Worm (Caenorhabditis elegans): ENCODE measurements around the gene F52B11.5.

ce11 chrIV:14071466-14071865 is 31.6 kb downstream of the F52B11.5 start, which contains the start of gene ccar-1:
- TF ChIP-seq lsy-2 (tag; optimal IDR thresholded peaks at IDR 0.05), result no peak
- no peak for TF ChIP-seq mab-5 (tag; optimal IDR thresholded peaks at IDR 0.05)
- no peak for TF ChIP-seq snpc-4 (tag; optimal IDR thresholded peaks at IDR 0.05)
- TF ChIP-seq ztf-11 (tag; optimal IDR thresholded peaks at IDR 0.05), result no peak
- TF ChIP-seq elt-3 (tag; optimal IDR thresholded peaks at IDR 0.05), result no peak
- no peak for TF ChIP-seq nhr-28 (tag; optimal IDR thresholded peaks at IDR 0.05)
- TF ChIP-seq ceh-83 (GFP tag; optimal IDR thresholded peaks at IDR 0.05), result no peak
- no peak for TF ChIP-seq unc-62 (GFP tag; optimal IDR thresholded peaks at IDR 0.05)
- TF ChIP-seq nhr-237 (tag; optimal IDR thresholded peaks at IDR 0.05), result no peak
- no peak for TF ChIP-seq pha-4 (tag; optimal IDR thresholded peaks at IDR 0.05)
- TF ChIP-seq lin-13 (tag; optimal IDR thresholded peaks at IDR 0.05), result no peak

Data from whole organism, mixed stage, embryonic.